Worm (Caenorhabditis elegans): Measurements from ENCODE around the gene Y43F8B.10.
A peak's percentile ranks its signal among the peaks of the same experiment; 100 is the strongest.

Y43F8B.10 gene

ce11 chrV:19502579-19503151, 28.4 kb downstream of the Y43F8B.10 start, which contains the start of gene Y43F8B.3:
Y43F8B.3 (plus strand) TSS chrV:19503101.
- peak; percentile 54; the same call in 1 of the 2 replicates for TF ChIP-seq lin-26 (GFP tag; IDR thresholded peaks at IDR 0.05)
- TF ChIP-seq madf-3 (GFP tag; IDR thresholded peaks at IDR 0.05) = 0 out of 2 replicates have a peak, but pooled peaks have one; percentile 36
- TF ChIP-seq hrde-1 (tag; optimal IDR thresholded peaks at IDR 0.05; ENCODE audit: borderline replicate concordance) = no peak

- peak; percentile 80 for TF ChIP-seq zfh-2 (GFP tag; conservative IDR thresholded peaks at IDR 0.05)
- TF ChIP-seq hlh-12 (tag; optimal IDR thresholded peaks at IDR 0.05) = no peak
- TF ChIP-seq egrh-3 (GFP tag; IDR thresholded peaks at IDR 0.05) = peak; percentile 56; the same call in 1 of the 2 replicates
These were observed 34.8 kb downstream of the Y43F8B.10 start for ce11 chrV:19509061-19509460.

ce11 chrV:19510352-19510751, 36.1 kb downstream of the Y43F8B.10 start:
- TF ChIP-seq lin-54 (GFP tag; optimal IDR thresholded peaks at IDR 0.05) = no peak
- no peak for TF ChIP-seq nfyb-1 (GFP tag; IDR thresholded peaks at IDR 0.05)
- TF ChIP-seq unc-62 (GFP tag; optimal IDR thresholded peaks at IDR 0.05) = no peak
- no peak for TF ChIP-seq chd-7 (tag; optimal IDR thresholded peaks at IDR 0.05)
- no peak for TF ChIP-seq ztf-6 (GFP tag; IDR thresholded peaks at IDR 0.05)
- TF ChIP-seq sdz-38 (tag; optimal IDR thresholded peaks at IDR 0.05) = no peak
- no peak for TF ChIP-seq zfh-2 (GFP tag; conservative IDR thresholded peaks at IDR 0.05)
- no peak for TF ChIP-seq hmg-20 (GFP tag; IDR thresholded peaks at IDR 0.05)
- TF ChIP-seq xnd-1 (tag; optimal IDR thresholded peaks at IDR 0.05) = no peak

ce11 chrV:19510925-19511324, 36.7 kb downstream of the Y43F8B.10 start:
- TF ChIP-seq zfh-2 (GFP tag; conservative IDR thresholded peaks at IDR 0.05) (peak; percentile 72; the same call in 1 of the 2 replicates), dox-1 (GFP tag; IDR thresholded peaks at IDR 0.05) (no peak)

ce11 chrV:19512260-19512947, 38.1 kb downstream of the Y43F8B.10 start, which contains the start of gene Y43F8B.19:
Y43F8B.19 (minus strand) TSS chrV:19512310.
- TF ChIP-seq akir-1 (GFP tag; optimal IDR thresholded peaks at IDR 0.05) (no peak), snpc-3.4 (tag; optimal IDR thresholded peaks at IDR 0.05) (no peak), K11D2.4 (GFP tag; IDR thresholded peaks at IDR 0.05) (no peak), madf-10 (tag; optimal IDR thresholded peaks at IDR 0.05) (no peak), aptf-3 (GFP tag; IDR thresholded peaks at IDR 0.05) (no peak), egl-18 (GFP tag; IDR thresholded peaks at IDR 0.05) (no peak), B0336.3 (GFP tag; IDR thresholded peaks at IDR 0.05) (no peak), hlh-12 (tag; optimal IDR thresholded peaks at IDR 0.05) (no peak), ztf-28 (GFP tag; IDR thresholded peaks at IDR 0.05) (no peak), snpc-4 (GFP tag; optimal IDR thresholded peaks at IDR 0.05) (no peak), snpc-4 (tag; optimal IDR thresholded peaks at IDR 0.05) (no peak), F23B12.7 (tag; optimal IDR thresholded peaks at IDR 0.05; ENCODE audit: insufficient read depth) (no peak), somi-1 (GFP tag; optimal IDR thresholded peaks at IDR 0.05) (no peak), nhr-27 (tag; optimal IDR thresholded peaks at IDR 0.05) (no peak)

- no peak for TF ChIP-seq rcor-1 (GFP tag; IDR thresholded peaks at IDR 0.05)
- TF ChIP-seq ceh-40 (GFP tag; IDR thresholded peaks at IDR 0.05) = no peak
- no peak for TF ChIP-seq F10E7.11 (tag; optimal IDR thresholded peaks at IDR 0.05)
- no peak for TF ChIP-seq madf-3 (GFP tag; IDR thresholded peaks at IDR 0.05)
- no peak for TF ChIP-seq ekl-4 (GFP tag; IDR thresholded peaks at IDR 0.05)
These were observed 39.3 kb downstream of the Y43F8B.10 start, which contains the start of gene phy-4 for ce11 chrV:19513552-19513951. phy-4 (minus strand) TSS chrV:19513652.
